Worm (Caenorhabditis elegans) whole organism, young adult: ENCODE data around the gene F59B1.2.
A peak's percentile ranks its signal among the peaks of the same experiment; 100 is the strongest.

Experiments used
- B0019.2 ChIP-seq: fragments of 200-800 bp; sonication (Bioruptor generic); conservative IDR thresholded peaks from 2 replicates; pipeline ENCODE4 v1.3.6; 2022; ENCODE audit warnings: missing genetic modification reagents, missing genetic modification characterization, missing compliant biosample characterization
- B0035.1 ChIP-seq: sonication (generic microtip); optimal IDR thresholded peaks from 2 replicates; lab custom pipeline; 2016; ENCODE audit warnings: missing genetic modification characterization, mild to moderate bottlenecking, missing compliant biosample characterization, missing genotype, missing genetic modification reagents
- B0261.1 ChIP-seq: sonication (generic microtip); optimal IDR thresholded peaks from 2 replicates; lab custom pipeline; 2016; ENCODE audit warnings: mild to moderate bottlenecking, missing genetic modification characterization, moderate library complexity, missing compliant biosample characterization
- B0336.3 ChIP-seq: fragments of 200-800 bp; sonication (Bioruptor generic); IDR thresholded peaks from 2 replicates; pipeline ENCODE4 v1.3.6; 2022; ENCODE audit warnings: missing genetic modification characterization, missing compliant biosample characterization
- F22D6.2 ChIP-seq: sonication (generic microtip); optimal IDR thresholded peaks from 2 replicates; lab custom pipeline; 2016; ENCODE audit warnings: mild to moderate bottlenecking, missing genetic modification characterization, missing compliant biosample characterization
- F33H1.4 ChIP-seq: fragments of 200-800 bp; sonication (Bioruptor generic); IDR thresholded peaks from 2 replicates; pipeline ENCODE4 v1.3.6; 2022; ENCODE audit warnings: missing genetic modification reagents, missing genetic modification characterization, missing compliant biosample characterization
- F49E8.2 ChIP-seq: sonication (generic microtip); optimal IDR thresholded peaks from 3 replicates; lab custom pipeline; 2017; ENCODE audit warnings: missing genetic modification characterization, mild to moderate bottlenecking, missing compliant biosample characterization, antibody characterized with exemption, moderate library complexity; ENCODE audit not compliant: insufficient read depth
- F55B11.4 ChIP-seq: sonication (generic microtip); optimal IDR thresholded peaks from 2 replicates; lab custom pipeline; 2016; ENCODE audit warnings: missing compliant biosample characterization, missing genetic modification characterization, borderline replicate concordance; ENCODE audit not compliant: insufficient read depth
- F57A8.1 ChIP-seq: fragments of 200-800 bp; sonication (Bioruptor generic); optimal IDR thresholded peaks from 2 replicates; lab custom pipeline; 2018; ENCODE audit warnings: mild to moderate bottlenecking, missing genetic modification characterization, moderate library complexity, missing compliant biosample characterization
- T07F8.4 ChIP-seq: sonication (generic microtip); optimal IDR thresholded peaks from 2 replicates; lab custom pipeline; 2016; ENCODE audit warnings: mild to moderate bottlenecking, missing genetic modification characterization, moderate library complexity, missing compliant biosample characterization
- Y67H2A.10 ChIP-seq: fragments of 200-800 bp; sonication (Bioruptor generic); conservative IDR thresholded peaks from 2 replicates; pipeline ENCODE4 v1.3.6; 2022; ENCODE audit warnings: missing genetic modification reagents, missing genetic modification characterization, missing compliant biosample characterization
- Y79H2A.3 ChIP-seq: fragments of 200-800 bp; sonication (Bioruptor generic); conservative IDR thresholded peaks from 2 replicates; pipeline ENCODE4 v1.3.6; 2022; ENCODE audit warnings: missing genetic modification reagents, missing genetic modification characterization, missing compliant biosample characterization
- ama-1 ChIP-seq, 3 experiments: fragments of 150-350 bp in 1 of 3; sonication (generic microtip) in 2 of 3; optimal IDR thresholded peaks; 2 replicates each; lab custom pipeline; 2014 to 2018; ENCODE audit warnings: missing biosample characterization in 2 of 3, missing genetic modification characterization in 2 of 3, missing genetic modification reagents in 2 of 3
- aptf-3 ChIP-seq: fragments of 200-800 bp; sonication (Bioruptor generic); IDR thresholded peaks from 2 replicates; pipeline ENCODE4 v1.3.6; 2022; ENCODE audit warnings: missing genetic modification characterization, missing compliant biosample characterization
- attf-3 ChIP-seq: fragments of 200-800 bp; sonication (Bioruptor generic); conservative IDR thresholded peaks from 2 replicates; pipeline ENCODE4 v1.3.6; 2022; ENCODE audit warnings: missing genetic modification reagents, missing genetic modification characterization, missing compliant biosample characterization
- bed-2 ChIP-seq: fragments of 200-800 bp; sonication (Bioruptor generic); IDR thresholded peaks from 2 replicates; pipeline ENCODE4 v1.3.6; 2022; ENCODE audit warnings: missing genetic modification reagents, missing genetic modification characterization, missing compliant biosample characterization
- ccch-3 ChIP-seq: fragments of 200-800 bp; sonication (Bioruptor generic); optimal IDR thresholded peaks from 2 replicates; lab custom pipeline; 2018; ENCODE audit warnings: mild to moderate bottlenecking, missing genetic modification characterization, missing compliant biosample characterization
- ceh-79 ChIP-seq: sonication (generic microtip); optimal IDR thresholded peaks from 2 replicates; lab custom pipeline; 2017; ENCODE audit warnings: mild to moderate bottlenecking, missing genetic modification characterization, missing compliant biosample characterization
- efl-1 ChIP-seq: fragments of 150-350 bp; optimal IDR thresholded peaks from 2 replicates; lab custom pipeline; 2014; ENCODE audit warnings: missing biosample characterization, missing genetic modification reagents, missing genetic modification characterization
- egl-18 ChIP-seq: fragments of 200-800 bp; sonication (Bioruptor generic); IDR thresholded peaks from 2 replicates; pipeline ENCODE4 v1.3.6; 2022; ENCODE audit warnings: missing genetic modification reagents, missing genetic modification characterization, missing compliant biosample characterization
- egrh-3 ChIP-seq: fragments of 200-800 bp; sonication (Bioruptor generic); IDR thresholded peaks from 2 replicates; pipeline ENCODE4 v1.3.6; 2022; ENCODE audit warnings: missing genetic modification reagents, missing genetic modification characterization, missing compliant biosample characterization
- hlh-12 ChIP-seq: sonication (generic microtip); optimal IDR thresholded peaks from 2 replicates; lab custom pipeline; 2016; ENCODE audit warnings: missing genetic modification characterization, missing compliant biosample characterization
- hrde-1 ChIP-seq: sonication (generic microtip); optimal IDR thresholded peaks from 2 replicates; lab custom pipeline; 2016; ENCODE audit warnings: missing genetic modification characterization, mild to moderate bottlenecking, missing compliant biosample characterization, moderate library complexity, missing genotype, missing genetic modification reagents, borderline replicate concordance
- hsf-1 ChIP-seq: fragments of 200-800 bp; sonication (Bioruptor generic); IDR thresholded peaks from 2 replicates; pipeline ENCODE4 v1.3.6; 2022; ENCODE audit warnings: missing genetic modification reagents, missing genetic modification characterization, missing compliant biosample characterization
- lag-1 ChIP-seq: fragments of 200-800 bp; sonication (Bioruptor generic); IDR thresholded peaks from 2 replicates; pipeline ENCODE4 v1.3.6; 2022; ENCODE audit warnings: missing genetic modification reagents, missing genetic modification characterization, missing compliant biosample characterization
- lin-26 ChIP-seq: fragments of 200-800 bp; sonication (Bioruptor generic); IDR thresholded peaks from 2 replicates; pipeline ENCODE4 v1.3.6; 2022; ENCODE audit warnings: missing genetic modification reagents, missing genetic modification characterization, missing compliant biosample characterization
- lin-35 ChIP-seq, 3 experiments: fragments of 150-350 bp in 2 of 3; sonication (generic microtip) in 1 of 3; optimal IDR thresholded peaks; 2 replicates each; lab custom pipeline; 2014 to 2018; ENCODE audit warnings: missing biosample characterization in 3 of 3, missing genetic modification characterization in 3 of 3, missing genetic modification reagents in 3 of 3
- madf-6 ChIP-seq: fragments of 200-800 bp; sonication (Bioruptor generic); IDR thresholded peaks from 2 replicates; pipeline ENCODE4 v1.3.6; 2022; ENCODE audit warnings: missing genetic modification reagents, missing genetic modification characterization, missing compliant biosample characterization
- mcd-1 ChIP-seq: fragments of 200-800 bp; sonication (Bioruptor generic); IDR thresholded peaks from 2 replicates; pipeline ENCODE4 v1.3.6; 2022; ENCODE audit warnings: missing genetic modification reagents, missing genetic modification characterization, missing compliant biosample characterization
- nhr-120 ChIP-seq: fragments of 200-800 bp; sonication (Bioruptor generic); IDR thresholded peaks from 2 replicates; pipeline ENCODE4 v1.3.6; 2022; ENCODE audit warnings: missing genetic modification characterization, missing compliant biosample characterization
- nhr-179 ChIP-seq: sonication (generic microtip); optimal IDR thresholded peaks from 2 replicates; lab custom pipeline; 2016; ENCODE audit warnings: mild to moderate bottlenecking, missing genetic modification characterization, missing compliant biosample characterization
- rcor-1 ChIP-seq: fragments of 200-800 bp; sonication (Bioruptor generic); IDR thresholded peaks from 2 replicates; pipeline ENCODE4 v1.3.6; 2022; ENCODE audit warnings: missing genetic modification reagents, missing genetic modification characterization, missing compliant biosample characterization
- rec-8 ChIP-seq, 2 experiments: sonication (generic microtip); optimal IDR thresholded peaks; 2 replicates each; lab custom pipeline; 2016; ENCODE audit warnings: mild to moderate bottlenecking in 2 of 2, missing genetic modification characterization in 2 of 2, missing genetic modification reagents in 2 of 2, missing genotype in 2 of 2, missing biosample characterization in 1 of 2, missing compliant biosample characterization in 1 of 2, moderate library complexity in 1 of 2
- sea-2 ChIP-seq: fragments of 200-800 bp; sonication (Bioruptor generic); IDR thresholded peaks from 2 replicates; pipeline ENCODE4 v1.3.6; 2022; ENCODE audit warnings: missing genetic modification characterization, missing compliant biosample characterization
- snpc-1.1 ChIP-seq: sonication (generic microtip); optimal IDR thresholded peaks from 2 replicates; lab custom pipeline; 2017; ENCODE audit warnings: missing genetic modification characterization, mild to moderate bottlenecking, missing compliant biosample characterization, antibody characterized with exemption, moderate library complexity, missing genotype, missing genetic modification reagents; ENCODE audit not compliant: insufficient read depth
- snpc-1.3 ChIP-seq: sonication (generic microtip); optimal IDR thresholded peaks from 2 replicates; lab custom pipeline; 2017; ENCODE audit warnings: missing genetic modification characterization, mild to moderate bottlenecking, missing compliant biosample characterization, antibody characterized with exemption, moderate library complexity, missing genotype, missing genetic modification reagents; ENCODE audit not compliant: insufficient read depth
- snpc-3.4 ChIP-seq: sonication (generic microtip); optimal IDR thresholded peaks from 2 replicates; lab custom pipeline; 2017; ENCODE audit warnings: missing genetic modification characterization, mild to moderate bottlenecking, missing compliant biosample characterization, antibody characterized with exemption, moderate library complexity, missing genotype, missing genetic modification reagents
- snpc-4 ChIP-seq, 5 experiments: fragments of 150-350 bp in 1 of 5; sonication (generic microtip) in 4 of 5; optimal IDR thresholded peaks; 2 replicates each; lab custom pipeline; 2014 to 2018; ENCODE audit warnings: missing genetic modification characterization in 5 of 5, missing biosample characterization in 3 of 5, antibody characterized with exemption in 2 of 5, mild to moderate bottlenecking in 2 of 5, missing compliant biosample characterization in 2 of 5, missing genotype in 2 of 5, moderate library complexity in 2 of 5, missing genetic modification reagents in 1 of 5
- tbp1 ChIP-seq: fragments of 200-800 bp; sonication (Bioruptor generic); optimal IDR thresholded peaks from 2 replicates; lab custom pipeline; 2018; ENCODE audit warnings: mild to moderate bottlenecking, missing genetic modification characterization, missing compliant biosample characterization
- tbx-9 ChIP-seq: sonication (generic microtip); optimal IDR thresholded peaks from 2 replicates; lab custom pipeline; 2016; ENCODE audit warnings: borderline replicate concordance, missing genetic modification characterization, inconsistent platforms, missing compliant biosample characterization
- unc-130 ChIP-seq: sonication (generic microtip); optimal IDR thresholded peaks from 2 replicates; lab custom pipeline; 2016; ENCODE audit warnings: missing genetic modification reagents, missing genetic modification characterization, missing compliant biosample characterization
- zfh-2 ChIP-seq: fragments of 200-800 bp; sonication (Bioruptor generic); conservative IDR thresholded peaks from 2 replicates; pipeline ENCODE4 v1.3.6; 2022; ENCODE audit warnings: missing genetic modification reagents, missing genetic modification characterization, missing compliant biosample characterization

Gene F59B1.2

DNA sequence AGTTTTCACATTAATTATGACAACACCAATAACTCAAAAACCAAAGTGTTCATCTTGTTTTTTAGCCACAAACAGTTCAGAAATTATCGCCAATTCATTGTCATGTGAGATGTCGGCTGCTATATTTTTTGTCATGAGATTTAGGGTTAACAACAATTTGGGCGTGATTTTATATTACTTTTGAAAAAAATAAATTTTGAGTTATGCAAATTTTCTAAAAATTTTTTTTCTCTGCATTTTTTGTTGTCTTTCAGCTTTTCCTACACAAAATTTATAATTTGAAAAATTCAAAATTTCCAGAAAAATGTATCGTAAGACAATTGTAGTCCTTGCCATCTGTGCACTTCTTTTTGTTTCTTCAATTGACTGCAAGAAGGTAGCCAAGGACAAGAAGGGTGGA is at the start of gene F59B1.2:
TSS of gene F59B1.2 (plus strand) at position 301 of the 400 bp plus-strand sequence.
- TF ChIP-seq snpc-4 (GFP tag; optimal IDR thresholded peaks at IDR 0.05; lab: Kevin White, UChicago), result no peak
- peak in 1 of 4 experiments; percentile 6 for TF ChIP-seq snpc-4 (tag; optimal IDR thresholded peaks at IDR 0.05; lab: Kevin White, UChicago)
- no peak for TF ChIP-seq Y79H2A.3

DNA sequence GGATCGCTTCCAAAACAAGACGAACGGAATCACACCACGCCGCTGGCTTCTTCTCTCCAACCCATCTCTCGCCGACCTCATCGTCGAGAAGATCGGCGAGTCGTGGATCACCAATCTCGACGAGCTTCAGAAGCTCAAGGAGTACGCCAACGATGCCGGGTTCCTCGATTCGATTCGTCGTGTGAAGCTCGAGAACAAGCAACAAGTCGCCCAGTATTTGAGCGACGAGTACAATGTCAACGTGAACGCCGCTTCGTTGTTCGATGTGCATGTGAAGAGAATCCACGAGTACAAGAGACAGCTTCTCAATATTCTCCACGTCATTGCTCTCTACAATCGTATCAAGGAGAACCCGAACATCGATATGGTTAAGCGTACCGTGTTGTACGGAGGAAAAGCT is 49.5 kb upstream of the F59B1.2 start:
- TF ChIP-seq hlh-12 (tag; lab: Kevin White, UChicago), result no peak
- TF ChIP-seq ama-1 (optimal IDR thresholded peaks at IDR 0.05; lab: Kevin White, UChicago), result no peak
- TF ChIP-seq ama-1 (GFP tag; optimal IDR thresholded peaks at IDR 0.05; lab: Kevin White, UChicago), result no peak
- no peak for TF ChIP-seq ccch-3 (GFP tag; lab: Kevin White, UChicago)
- no peak for TF ChIP-seq T07F8.4 (tag; lab: Kevin White, UChicago)
- no peak for TF ChIP-seq snpc-3.4 (tag; lab: Kevin White, UChicago)
- TF ChIP-seq zfh-2 (GFP tag; lab: Robert Waterston, UW), result no peak
- no peak for TF ChIP-seq tbx-9 (tag; lab: Kevin White, UChicago)
- TF ChIP-seq snpc-1.1 (tag; lab: Kevin White, UChicago), result no peak
- no peak for TF ChIP-seq F33H1.4
- TF ChIP-seq Y67H2A.10, result no peak
- TF ChIP-seq, all 124 proteins: peak for 0

DNA sequence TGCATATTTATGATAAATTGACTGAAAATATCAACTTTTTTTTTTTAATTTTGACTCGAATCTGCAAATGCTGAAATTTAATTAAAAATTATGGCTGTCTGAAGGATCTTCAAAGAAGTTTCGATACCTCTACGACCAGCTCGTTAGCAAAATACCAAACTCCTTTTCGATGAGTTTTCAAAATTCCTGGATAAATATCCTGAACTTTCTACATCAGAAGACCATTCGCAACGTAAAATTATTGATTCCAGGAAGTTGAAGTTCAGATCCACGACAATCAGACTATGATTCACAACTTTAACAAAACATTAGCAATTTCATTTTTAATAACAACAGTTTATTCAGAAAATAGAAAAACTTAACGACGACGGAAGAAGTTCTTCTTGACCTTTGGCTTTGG is 48.1 kb upstream of the F59B1.2 start:
- TF ChIP-seq attf-3 (GFP tag; lab: Robert Waterston, UW), result peak; percentile 19; the same call in 1 of the 2 replicates
- peak; percentile 84 for TF ChIP-seq madf-6 (GFP tag; lab: Robert Waterston, UW)
- TF ChIP-seq hrde-1, result peak; percentile 96
- TF ChIP-seq nhr-179 (tag; lab: Kevin White, UChicago), result no peak
- TF ChIP-seq F49E8.2 (tag; lab: Kevin White, UChicago), result peak; percentile 77
- TF ChIP-seq zfh-2 (GFP tag; lab: Robert Waterston, UW), result no peak
- TF ChIP-seq lin-26 (GFP tag; lab: Robert Waterston, UW), result no peak
- peak in 1 of 2 experiments; percentile 17 for TF ChIP-seq rec-8 (tag; optimal IDR thresholded peaks at IDR 0.05; lab: Kevin White, UChicago)
- no peak for TF ChIP-seq F55B11.4 (tag; lab: Kevin White, UChicago)
- no peak for TF ChIP-seq egl-18 (GFP tag; lab: Robert Waterston, UW)
- no peak for TF ChIP-seq lag-1 (GFP tag; lab: Robert Waterston, UW)
- TF ChIP-seq aptf-3 (GFP tag; lab: Robert Waterston, UW), result peak; percentile 81
- peak; percentile 19 for TF ChIP-seq B0261.1
- peak; percentile 14 for TF ChIP-seq B0035.1 (tag; lab: Kevin White, UChicago)
- TF ChIP-seq F57A8.1 (GFP tag; lab: Kevin White, UChicago), result no peak
- TF ChIP-seq F22D6.2, result no peak
- TF ChIP-seq B0336.3, result peak; percentile 93
- no peak for TF ChIP-seq bed-2 (GFP tag; lab: Robert Waterston, UW)
- TF ChIP-seq nhr-120, result no peak
- peak; percentile 90 for TF ChIP-seq unc-130
- peak in 2 of 3 experiments; percentile 4 to 63 for TF ChIP-seq lin-35 (GFP tag; optimal IDR thresholded peaks at IDR 0.05; lab: Kevin White, UChicago)
- no peak for TF ChIP-seq egrh-3
- peak; percentile 2 for TF ChIP-seq ceh-79
- peak; percentile 66 for TF ChIP-seq snpc-4 (GFP tag; optimal IDR thresholded peaks at IDR 0.05; lab: Kevin White, UChicago)
- TF ChIP-seq snpc-4 (tag; optimal IDR thresholded peaks at IDR 0.05; lab: Kevin White, UChicago), result peak in 2 of 4 experiments; percentile 24 to 53
- TF ChIP-seq tbp1 (GFP tag; lab: Kevin White, UChicago), result peak; percentile 47
- TF ChIP-seq snpc-3.4 (tag; lab: Kevin White, UChicago), result peak; percentile 53
- no peak for TF ChIP-seq B0019.2 (GFP tag; lab: Robert Waterston, UW)
- TF ChIP-seq efl-1 (GFP tag; lab: Kevin White, UChicago), result peak; percentile 52
- TF ChIP-seq rcor-1 (GFP tag; lab: Robert Waterston, UW), result peak; percentile 68
- TF ChIP-seq hsf-1 (GFP tag; lab: Robert Waterston, UW), result peak; percentile 73
- TF ChIP-seq snpc-1.3, result peak; percentile 85
- TF ChIP-seq mcd-1 (GFP tag; lab: Robert Waterston, UW), result peak; percentile 29; the same call in 1 of the 2 replicates
- no peak for TF ChIP-seq sea-2 (GFP tag; lab: Robert Waterston, UW)
